Worm (Caenorhabditis elegans): ENCODE measurements around the gene C49F8.3.
A peak's percentile ranks its signal among the peaks of the same experiment; 100 is the strongest.

The C49F8.3 gene

DNA sequence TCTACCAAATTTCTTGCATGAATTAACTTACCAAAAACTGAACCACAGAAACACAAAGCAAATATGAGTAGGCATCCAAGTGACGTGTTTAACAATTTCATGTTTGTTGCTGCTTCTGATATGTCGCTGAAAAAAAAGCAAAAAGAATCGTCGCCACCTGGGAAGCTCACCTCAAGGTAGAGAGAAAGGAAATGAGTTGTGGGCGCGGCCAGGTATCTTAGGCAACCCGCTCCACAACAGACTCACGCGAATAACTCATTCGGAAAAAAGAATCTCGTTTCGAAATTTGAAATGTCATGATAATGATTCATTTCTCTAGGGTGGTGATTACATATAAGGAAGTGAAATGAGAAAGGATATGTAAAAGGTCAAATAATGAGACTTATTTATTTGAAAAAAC lies 7.6 kb upstream of the C49F8.3 start, which contains the start of gene irld-2:
irld-2 (minus strand) TSS at position 101 of the 400 bp plus-strand sequence.
- TF ChIP-seq sem-2 (GFP tag; optimal IDR thresholded peaks at IDR 0.05) (no peak), elt-1 (tag; optimal IDR thresholded peaks at IDR 0.05; ENCODE audit: borderline replicate concordance, insufficient read depth) (no peak), pha-4 (tag; optimal IDR thresholded peaks at IDR 0.05) (no peak), unc-62 (GFP tag; optimal IDR thresholded peaks at IDR 0.05) (no peak)

DNA sequence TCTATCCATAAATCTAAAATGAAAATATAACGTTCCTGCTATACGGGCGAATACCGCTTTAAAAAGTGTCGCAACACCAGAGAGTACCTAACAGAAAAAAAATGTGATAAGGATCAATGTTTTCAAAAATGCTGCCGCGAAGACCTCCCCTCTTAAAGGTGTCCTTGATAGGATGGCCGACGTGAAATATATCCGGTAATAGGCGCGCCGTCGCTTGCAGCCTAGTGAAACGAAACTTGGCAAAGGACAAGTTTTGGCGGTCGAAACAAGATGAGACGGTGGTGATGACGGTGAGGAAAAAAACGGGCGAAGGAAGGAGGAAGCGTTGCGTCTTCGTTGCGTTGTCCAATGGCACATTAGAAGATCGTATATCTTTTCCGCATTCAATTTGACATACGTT lies 1.5 kb upstream of the C49F8.3 start:
- TF ChIP-seq mep-1 (tag; optimal IDR thresholded peaks at IDR 0.05) = no peak
- no peak for TF ChIP-seq mls-2 (tag; optimal IDR thresholded peaks at IDR 0.05)
- no peak for TF ChIP-seq elt-3 (tag; optimal IDR thresholded peaks at IDR 0.05)
- TF ChIP-seq flh-1 (GFP tag; optimal IDR thresholded peaks at IDR 0.05) = no peak
- TF ChIP-seq nhr-237 (tag; optimal IDR thresholded peaks at IDR 0.05) = no peak
- no peak for TF ChIP-seq unc-39 (tag; optimal IDR thresholded peaks at IDR 0.05)

DNA sequence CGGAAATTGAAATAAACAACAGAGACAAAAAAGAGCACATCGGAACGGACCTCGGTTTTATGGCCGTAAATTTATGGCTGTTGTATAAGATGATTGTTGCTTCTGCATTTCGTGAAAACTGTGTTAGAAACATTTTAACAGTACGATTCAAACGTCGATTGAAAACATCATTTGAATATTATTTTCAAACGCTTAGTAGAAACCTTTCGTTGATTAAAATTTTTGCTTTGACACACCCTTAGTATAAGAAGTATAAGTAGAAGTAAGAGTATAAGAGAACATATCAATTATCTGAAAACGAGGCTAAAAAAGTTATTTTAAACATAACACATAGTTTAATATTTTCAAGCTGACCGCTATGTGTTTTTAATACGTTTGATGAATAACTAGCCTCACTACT lies 2.6 kb downstream of the C49F8.3 start:
- TF ChIP-seq mls-2 (tag; optimal IDR thresholded peaks at IDR 0.05) (no peak), bed-3 (GFP tag; optimal IDR thresholded peaks at IDR 0.05) (no peak), lin-32 (GFP tag; optimal IDR thresholded peaks at IDR 0.05) (no peak), nhr-2 (tag; optimal IDR thresholded peaks at IDR 0.05) (no peak), sptf-1 (tag; optimal IDR thresholded peaks at IDR 0.05) (no peak), tbx-8 (GFP tag; optimal IDR thresholded peaks at IDR 0.05) (no peak)

DNA sequence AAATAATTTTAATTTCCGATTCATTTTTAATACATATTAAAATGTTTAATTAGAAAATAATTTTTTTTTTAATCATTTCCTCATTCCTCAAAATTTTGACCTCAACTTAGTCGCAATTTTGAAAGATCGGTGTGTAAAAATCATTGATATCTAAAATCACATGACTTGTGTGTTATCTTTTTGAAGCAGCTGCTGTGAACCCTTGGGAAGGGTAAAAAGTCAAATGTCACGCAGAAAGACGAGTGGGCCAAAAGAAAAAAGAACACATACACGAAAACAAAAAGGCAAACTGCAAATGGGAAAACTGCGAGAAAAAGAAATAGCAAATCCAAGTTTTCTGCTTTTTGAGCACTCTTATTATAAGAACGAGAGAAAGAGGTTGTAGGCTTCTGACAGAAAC lies 4.1 kb downstream of the C49F8.3 start:
- TF ChIP-seq flh-1 (GFP tag; optimal IDR thresholded peaks at IDR 0.05) (no peak), drap-1 (GFP tag; optimal IDR thresholded peaks at IDR 0.05) (no peak), blmp-1 (tag; optimal IDR thresholded peaks at IDR 0.05) (no peak), mep-1 (tag; optimal IDR thresholded peaks at IDR 0.05) (no peak), sem-2 (GFP tag; optimal IDR thresholded peaks at IDR 0.05) (no peak), zip-8 (tag; optimal IDR thresholded peaks at IDR 0.05) (no peak), tbx-8 (GFP tag; optimal IDR thresholded peaks at IDR 0.05) (no peak), nhr-28 (tag; optimal IDR thresholded peaks at IDR 0.05) (no peak), sptf-1 (tag; optimal IDR thresholded peaks at IDR 0.05) (no peak), unc-120 (tag; optimal IDR thresholded peaks at IDR 0.05; ENCODE audit: poor library complexity, severe bottlenecking) (no peak), nhr-12 (tag; optimal IDR thresholded peaks at IDR 0.05) (no peak), elt-3 (tag; optimal IDR thresholded peaks at IDR 0.05) (no peak), bed-3 (GFP tag; optimal IDR thresholded peaks at IDR 0.05) (no peak), lin-13 (tag; optimal IDR thresholded peaks at IDR 0.05) (no peak), ces-1 (GFP tag; optimal IDR thresholded peaks at IDR 0.05) (no peak), unc-39 (tag; optimal IDR thresholded peaks at IDR 0.05) (no peak), hlh-1 (tag; optimal IDR thresholded peaks at IDR 0.05) (no peak), elt-1 (tag; optimal IDR thresholded peaks at IDR 0.05; ENCODE audit: borderline replicate concordance, insufficient read depth) (no peak)

DNA sequence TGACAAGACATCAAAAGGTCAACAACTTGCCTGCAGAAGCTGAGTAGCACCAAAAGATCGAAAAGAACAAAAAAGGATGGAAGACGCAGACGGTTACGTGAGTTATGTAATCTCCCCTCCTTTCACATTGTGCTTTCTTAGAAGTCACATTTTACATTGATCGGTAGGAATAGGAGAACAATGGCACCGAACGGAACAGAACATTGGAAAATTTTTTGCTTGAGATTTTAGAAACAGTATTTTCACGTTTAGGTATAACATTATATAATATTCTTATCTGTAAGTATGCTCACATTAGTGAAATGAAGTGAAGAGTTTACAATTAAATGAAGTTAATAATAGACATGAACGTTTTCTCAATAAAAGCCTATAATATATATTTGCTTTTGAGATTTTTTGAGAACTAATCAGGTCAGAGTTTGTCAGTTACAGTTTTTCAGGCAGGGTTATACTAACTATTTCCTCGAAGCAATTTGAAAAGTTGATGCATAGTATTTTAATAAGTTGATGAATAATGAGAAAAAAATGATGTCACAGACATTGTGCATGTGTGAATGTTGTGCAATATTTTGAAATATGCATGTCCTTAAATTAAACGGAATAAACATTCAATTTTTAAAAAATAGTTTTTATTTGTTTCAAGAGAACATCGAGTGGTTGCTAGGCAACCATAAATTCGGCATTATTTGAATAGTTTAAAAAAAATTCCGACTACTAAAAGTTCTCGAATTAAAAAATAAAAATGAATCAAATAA lies 6.2 kb downstream of the C49F8.3 start:
- TF ChIP-seq ham-2 (GFP tag; optimal IDR thresholded peaks at IDR 0.05) (no peak), nhr-12 (tag; optimal IDR thresholded peaks at IDR 0.05) (no peak), ceh-39 (tag; optimal IDR thresholded peaks at IDR 0.05) (no peak), cnd-1 (tag; optimal IDR thresholded peaks at IDR 0.05) (no peak), lsy-2 (tag; optimal IDR thresholded peaks at IDR 0.05) (no peak), M03D4.4 (tag; optimal IDR thresholded peaks at IDR 0.05) (no peak)

DNA sequence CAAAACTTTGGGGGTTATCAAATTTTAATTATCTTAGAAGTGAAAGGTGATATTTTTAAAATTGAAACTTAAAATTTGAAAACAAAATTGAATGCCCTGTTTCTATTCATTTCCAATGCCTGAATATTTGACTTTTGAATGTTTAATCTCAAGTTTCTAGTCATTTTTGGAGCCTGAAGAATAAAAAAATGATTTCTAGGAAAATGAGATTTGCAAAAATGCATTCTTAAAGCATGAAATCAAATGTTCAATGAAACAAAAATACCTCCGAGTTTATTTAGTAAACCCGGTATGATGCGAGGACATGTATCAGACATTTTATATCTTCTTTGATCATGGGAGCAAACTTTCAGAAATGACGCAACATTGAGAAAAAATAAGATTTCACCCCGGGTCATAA lies 8.3 kb downstream of the C49F8.3 start:
- TF ChIP-seq sem-2 (GFP tag; optimal IDR thresholded peaks at IDR 0.05) (no peak), zip-8 (tag; optimal IDR thresholded peaks at IDR 0.05) (peak; percentile 59), hlh-1 (tag; optimal IDR thresholded peaks at IDR 0.05) (no peak)
